Worm (Caenorhabditis elegans) whole organism, late embryonic: ENCODE results near the gene F47B7.3.

Source experiments
- ama-1 ChIP-seq: fragments of 150-350 bp; optimal IDR thresholded peaks from 2 replicates; lab custom pipeline; 2014
- ceh-22 ChIP-seq: sonication (generic microtip); optimal IDR thresholded peaks from 2 replicates; lab custom pipeline; 2017; ENCODE audit warnings: missing biosample characterization, missing genetic modification characterization
- ceh-9 ChIP-seq: sonication (generic microtip); optimal IDR thresholded peaks from 2 replicates; lab custom pipeline; 2016; ENCODE audit warnings: mild to moderate bottlenecking, missing genetic modification characterization, inconsistent platforms, missing compliant biosample characterization
- dmd-4 ChIP-seq: sonication (generic microtip); optimal IDR thresholded peaks from 2 replicates; lab custom pipeline; 2016; ENCODE audit warnings: borderline replicate concordance, missing genetic modification characterization, missing compliant biosample characterization
- dve-1 ChIP-seq: sonication (generic microtip); optimal IDR thresholded peaks from 2 replicates; lab custom pipeline; 2017; ENCODE audit warnings: antibody characterized with exemption, mild to moderate bottlenecking, missing genetic modification characterization, missing compliant biosample characterization
- elt-4 ChIP-seq: sonication (generic microtip); optimal IDR thresholded peaks from 2 replicates; lab custom pipeline; 2016; ENCODE audit warnings: missing genetic modification characterization, missing compliant biosample characterization
- fkh-6 ChIP-seq: sonication (generic microtip); optimal IDR thresholded peaks from 2 replicates; lab custom pipeline; 2016; ENCODE audit warnings: missing genetic modification characterization, missing compliant biosample characterization
- lim-6 ChIP-seq: sonication (generic microtip); optimal IDR thresholded peaks from 2 replicates; lab custom pipeline; 2016; ENCODE audit warnings: missing genetic modification characterization, missing compliant biosample characterization
- lin-11 ChIP-seq: fragments of 200-800 bp; sonication (Bioruptor generic); optimal IDR thresholded peaks from 2 replicates; lab custom pipeline; 2018; ENCODE audit warnings: mild to moderate bottlenecking, missing genetic modification characterization, missing compliant biosample characterization
- pha-4 ChIP-seq: fragments of 150-350 bp; optimal IDR thresholded peaks from 2 replicates; lab custom pipeline; 2018; ENCODE audit warnings: missing biosample characterization, missing genetic modification reagents, missing genetic modification characterization
- pqm-1 ChIP-seq: sonication (generic microtip); optimal IDR thresholded peaks from 2 replicates; lab custom pipeline; 2016; ENCODE audit warnings: missing genetic modification characterization, missing compliant biosample characterization
- sox-2 ChIP-seq: fragments of 200-800 bp; sonication (Bioruptor generic); IDR thresholded peaks from 2 replicates; pipeline ENCODE4 v1.3.6; 2022; ENCODE audit warnings: missing genetic modification reagents, missing genetic modification characterization, missing compliant biosample characterization
- sox-4 ChIP-seq: sonication (generic microtip); optimal IDR thresholded peaks from 2 replicates; lab custom pipeline; 2017; ENCODE audit warnings: mild to moderate bottlenecking, missing genetic modification characterization, inconsistent platforms, missing compliant biosample characterization

ce11 chrX:3733732-3734131 lies 30.5 kb downstream of the F47B7.3 start, which contains the start of gene tag-18:
- no peak for TF ChIP-seq lin-11 (tag; lab: Kevin White, UChicago)
- TF ChIP-seq pqm-1 (tag; lab: Kevin White, UChicago) = no peak
- TF ChIP-seq pha-4 (tag; lab: Kevin White, UChicago) = no peak
- TF ChIP-seq sox-4 (tag; lab: Kevin White, UChicago) = no peak
- TF ChIP-seq elt-4 (tag; lab: Kevin White, UChicago) = no peak
- TF ChIP-seq ama-1 (lab: Kevin White, UChicago) = no peak
- no peak for TF ChIP-seq fkh-6 (tag; lab: Kevin White, UChicago)
- TF ChIP-seq lim-6 = no peak
- TF ChIP-seq dve-1 (tag; lab: Kevin White, UChicago) = no peak
- TF ChIP-seq dmd-4 (tag; lab: Kevin White, UChicago) = no peak
- no peak for TF ChIP-seq ceh-9 (tag; lab: Kevin White, UChicago)
- no peak for TF ChIP-seq sox-2 (GFP tag; lab: Robert Waterston, UW)
- no peak for TF ChIP-seq ceh-22 (tag; lab: Kevin White, UChicago)
